Worm (Caenorhabditis elegans) whole organism, L4/young adult: ENCODE results near the gene tag-293.

ENCODE experiments used
- W03F9.2 ChIP-seq: fragments of 150-350 bp; optimal IDR thresholded peaks from 2 replicates; lab custom pipeline; 2014; ENCODE audit warnings: missing biosample characterization, missing genetic modification characterization
- him-1 ChIP-seq: sonication (generic microtip); optimal IDR thresholded peaks from 2 replicates; lab custom pipeline; 2016; ENCODE audit warnings: missing genotype, missing genetic modification reagents, missing genetic modification characterization, missing compliant biosample characterization

DNA sequence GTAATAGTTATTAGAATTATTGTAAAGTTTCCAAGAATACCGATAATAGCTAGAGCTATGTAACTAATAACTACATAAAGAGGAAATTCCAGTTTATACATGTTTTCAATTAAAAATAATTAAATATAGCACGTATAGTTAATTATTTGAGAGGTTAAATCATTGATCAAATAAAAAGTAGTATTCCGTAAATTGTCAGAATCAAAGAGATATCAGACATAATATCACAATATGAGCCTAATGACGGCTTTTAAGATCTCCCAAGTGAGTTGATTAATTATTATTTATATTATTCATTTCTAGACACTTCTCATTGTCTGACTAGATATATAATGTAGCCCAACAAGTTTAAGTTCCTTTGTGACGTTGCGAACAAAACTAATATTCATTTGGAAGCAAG is 24.0 kb upstream of the tag-293 start, which contains the start of gene srsx-24:
- TF ChIP-seq W03F9.2 (tag; lab: Kevin White, UChicago) (no peak), him-1 (tag; lab: Kevin White, UChicago) (no peak)
